Fruit fly (Drosophila melanogaster): ENCODE results near the gene Nna1.

The Nna1 gene

DNA sequence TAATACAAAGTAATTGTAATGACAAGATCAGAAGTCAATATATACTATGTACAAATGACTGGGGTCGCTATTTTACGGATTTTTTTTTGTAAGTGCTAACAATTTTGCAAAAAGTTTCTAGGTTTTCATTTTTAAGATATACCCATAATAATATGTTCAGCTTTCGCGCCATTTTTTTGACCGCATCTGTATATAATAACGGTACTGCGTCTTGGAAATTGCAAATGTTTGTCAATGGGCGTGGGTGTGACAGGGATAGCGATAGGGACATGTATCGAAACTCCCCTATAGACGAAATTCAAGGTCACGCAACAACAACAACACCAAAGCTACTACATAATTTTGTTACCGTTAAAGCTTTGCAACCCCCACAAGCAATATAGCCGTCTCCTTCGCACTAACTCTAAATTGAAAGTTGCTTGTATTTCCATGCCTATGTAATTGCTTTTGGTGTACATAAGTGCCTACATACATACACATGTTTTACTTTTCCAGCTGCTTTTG lies 60.5 kb downstream of the Nna1 start (continued):
- peak; percentile 10 for TF ChIP-seq CG12391 (tag; optimal IDR thresholded peaks at IDR 0.05)
- TF ChIP-seq peb (GFP tag; IDR thresholded peaks at IDR 0.05) = no peak
- peak; percentile 32 for TF ChIP-seq BtbVII (GFP tag; optimal IDR thresholded peaks at IDR 0.05)
- TF ChIP-seq CG4360 (GFP tag; IDR thresholded peaks at IDR 0.05) = peak; percentile 81
- peak; percentile 29 for TF ChIP-seq lilli (GFP tag; optimal IDR thresholded peaks at IDR 0.05)
- no peak for TF ChIP-seq yki (optimal IDR thresholded peaks at IDR 0.05)

DNA sequence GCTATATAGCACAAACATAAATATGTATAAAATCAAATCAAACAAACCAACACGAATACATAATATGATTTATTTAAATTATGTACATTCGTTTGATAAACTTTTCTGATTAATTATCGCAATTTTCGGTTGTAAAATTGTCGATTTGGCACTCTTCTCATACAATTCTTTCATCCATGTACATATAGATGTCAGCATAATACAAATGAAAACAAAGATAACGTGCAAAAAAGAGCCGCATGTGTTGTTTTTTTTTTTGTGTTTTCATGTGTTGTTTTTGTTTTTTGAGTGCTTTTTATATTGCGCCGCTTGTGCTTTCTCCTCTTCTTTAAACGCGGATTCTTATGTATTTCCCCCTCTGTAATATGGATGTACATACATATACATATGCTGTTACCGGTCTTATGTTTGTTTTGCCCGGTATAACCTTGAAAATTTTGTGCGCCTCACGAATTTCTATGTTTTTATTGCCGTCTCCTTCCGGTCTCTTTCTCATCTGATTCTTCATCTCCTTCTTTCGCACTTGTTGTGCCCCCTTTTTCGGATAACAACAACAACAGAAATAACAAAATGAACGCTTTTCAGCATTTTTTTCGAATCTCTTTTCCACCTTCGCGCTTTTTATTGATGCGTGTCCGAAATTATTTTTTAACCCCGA lies 61.1 kb downstream of the Nna1 start:
- TF ChIP-seq CG13894 (tag; optimal IDR thresholded peaks at IDR 0.05) (peak; percentile 16), Doc2 (GFP tag; IDR thresholded peaks at IDR 0.05) (no peak), Mes4 (GFP tag; optimal IDR thresholded peaks at IDR 0.05) (no peak), bigmax (GFP tag; optimal IDR thresholded peaks at IDR 0.05) (peak; percentile 65), CG9817 (tag; optimal IDR thresholded peaks at IDR 0.05) (no peak), Rx (GFP tag; IDR thresholded peaks at IDR 0.05) (no peak), CG4360 (GFP tag; IDR thresholded peaks at IDR 0.05) (peak; percentile 78), zen (tag; optimal IDR thresholded peaks at IDR 0.05) (no peak), Eip74EF (GFP tag; optimal IDR thresholded peaks at IDR 0.05) (peak in 1 of 2 experiments; percentile 11), schlank (tag; optimal IDR thresholded peaks at IDR 0.05) (no peak), Lhr (GFP tag; optimal IDR thresholded peaks at IDR 0.05) (no peak), zen2 (GFP tag; IDR thresholded peaks at IDR 0.05; ENCODE audit: partially characterized antibody) (no peak), psq (GFP tag; optimal IDR thresholded peaks at IDR 0.05) (peak; percentile 72), sd (tag; optimal IDR thresholded peaks at IDR 0.05) (peak; percentile 43), CG18619 (GFP tag; optimal IDR thresholded peaks at IDR 0.05) (no peak), CG17612 (GFP tag; IDR thresholded peaks at IDR 0.05) (no peak), Lim3 (GFP tag; IDR thresholded peaks at IDR 0.05) (no peak), slbo (GFP tag; IDR thresholded peaks at IDR 0.05) (no peak), sqz (GFP tag; optimal IDR thresholded peaks at IDR 0.05) (peak; percentile 45), CG12769 (tag; optimal IDR thresholded peaks at IDR 0.05) (peak; percentile 3), CG15269 (tag; optimal IDR thresholded peaks at IDR 0.05) (no peak), CG11093 (GFP tag; IDR thresholded peaks at IDR 0.05) (no peak), HLH4C (GFP tag; IDR thresholded peaks at IDR 0.05; ENCODE audit: partially characterized antibody) (no peak), vvl (GFP tag; IDR thresholded peaks at IDR 0.05) (no peak), chinmo (GFP tag; IDR thresholded peaks at IDR 0.05; ENCODE audit: partially characterized antibody) (0 out of 4 replicates have a peak, but pooled peaks have one; percentile 71), Six4 (GFP tag; optimal IDR thresholded peaks at IDR 0.05) (no peak), CG2129 (GFP tag; IDR thresholded peaks at IDR 0.05; ENCODE audit: partially characterized antibody) (no peak), fu2 (GFP tag; optimal IDR thresholded peaks at IDR 0.05) (no peak), MBD-R2 (GFP tag; IDR thresholded peaks at IDR 0.05) (no peak), pros (GFP tag; optimal IDR thresholded peaks at IDR 0.05) (peak; percentile 47), CG13287 (GFP tag; IDR thresholded peaks at IDR 0.05; ENCODE audit: partially characterized antibody) (0 out of 2 replicates have a peak, but pooled peaks have one; percentile 12), Vsx1 (GFP tag; optimal IDR thresholded peaks at IDR 0.05) (no peak), CG13624 (GFP tag; optimal IDR thresholded peaks at IDR 0.05) (peak; percentile 9), CG8478 (optimal IDR thresholded peaks at IDR 0.05) (no peak), Tbp (GFP tag; optimal IDR thresholded peaks at IDR 0.05) (no peak), Meics (GFP tag; optimal IDR thresholded peaks at IDR 0.05) (no peak), run (tag; optimal IDR thresholded peaks at IDR 0.05) (no peak), gcm2 (GFP tag; optimal IDR thresholded peaks at IDR 0.05) (no peak)
